Worm (Caenorhabditis elegans): ENCODE results near the gene C17G10.10.

DNA sequence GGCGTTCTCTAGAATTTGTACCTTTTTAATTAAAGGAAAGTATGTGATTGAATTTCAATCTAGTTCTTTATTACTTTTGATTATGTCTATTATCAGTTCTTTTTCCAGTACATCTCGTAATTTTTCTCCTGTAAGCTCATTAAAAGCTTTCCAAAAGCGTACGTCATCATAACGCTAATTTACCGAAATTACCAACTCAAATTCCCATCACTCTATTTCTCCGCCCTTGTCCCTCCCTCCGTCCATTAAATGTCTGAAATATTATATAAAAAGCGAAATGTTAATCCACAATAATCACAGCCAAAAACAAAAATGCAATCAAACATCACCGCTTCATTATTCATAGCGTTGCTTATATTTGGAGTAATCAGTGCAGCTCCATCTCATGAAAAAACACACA, 44.9 kb downstream of the C17G10.10 start, which contains the start of gene ins-12:
- TF ChIP-seq ceh-14 (tag; optimal IDR thresholded peaks at IDR 0.05) (no peak), ama-1 (optimal IDR thresholded peaks at IDR 0.05) (no peak), pha-2 (tag; optimal IDR thresholded peaks at IDR 0.05) (no peak)
